Fruit fly (Drosophila melanogaster): Measurements from ENCODE around the gene janB.
A peak's percentile ranks its signal among the peaks of the same experiment; 100 is the strongest.

The janB gene

DNA sequence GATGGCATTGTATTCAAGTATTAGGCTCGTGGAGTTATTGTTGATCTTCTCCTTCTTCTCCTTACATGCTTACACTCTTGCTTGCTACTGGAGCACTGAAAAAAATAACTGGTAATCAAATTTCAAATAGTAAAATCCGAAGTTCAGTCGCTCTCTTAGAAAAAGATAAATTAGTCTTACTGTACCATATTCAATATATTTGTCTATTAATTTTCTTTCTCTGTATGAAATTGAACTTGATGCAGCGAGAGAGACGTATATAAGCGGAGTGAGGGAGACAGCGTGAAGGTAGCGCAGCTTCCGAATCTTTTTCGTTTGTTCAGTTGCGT is 22.6 kb upstream of the janB start (continued):
- TF ChIP-seq lz (GFP tag; optimal IDR thresholded peaks at IDR 0.05): peak; percentile 94
- peak; percentile 89 for TF ChIP-seq Blimp-1 (GFP tag; optimal IDR thresholded peaks at IDR 0.05)
- TF ChIP-seq salr (GFP tag; optimal IDR thresholded peaks at IDR 0.05): peak; percentile 77 to 78
- TF ChIP-seq topi (GFP tag; optimal IDR thresholded peaks at IDR 0.05): peak; percentile 97
- TF ChIP-seq Gug (GFP tag; IDR thresholded peaks at IDR 0.05): peak; percentile 90
- peak; percentile 92 for TF ChIP-seq OdsH (GFP tag; optimal IDR thresholded peaks at IDR 0.05)
- peak; percentile 83 for TF ChIP-seq CG9139 (GFP tag; optimal IDR thresholded peaks at IDR 0.05)

DNA sequence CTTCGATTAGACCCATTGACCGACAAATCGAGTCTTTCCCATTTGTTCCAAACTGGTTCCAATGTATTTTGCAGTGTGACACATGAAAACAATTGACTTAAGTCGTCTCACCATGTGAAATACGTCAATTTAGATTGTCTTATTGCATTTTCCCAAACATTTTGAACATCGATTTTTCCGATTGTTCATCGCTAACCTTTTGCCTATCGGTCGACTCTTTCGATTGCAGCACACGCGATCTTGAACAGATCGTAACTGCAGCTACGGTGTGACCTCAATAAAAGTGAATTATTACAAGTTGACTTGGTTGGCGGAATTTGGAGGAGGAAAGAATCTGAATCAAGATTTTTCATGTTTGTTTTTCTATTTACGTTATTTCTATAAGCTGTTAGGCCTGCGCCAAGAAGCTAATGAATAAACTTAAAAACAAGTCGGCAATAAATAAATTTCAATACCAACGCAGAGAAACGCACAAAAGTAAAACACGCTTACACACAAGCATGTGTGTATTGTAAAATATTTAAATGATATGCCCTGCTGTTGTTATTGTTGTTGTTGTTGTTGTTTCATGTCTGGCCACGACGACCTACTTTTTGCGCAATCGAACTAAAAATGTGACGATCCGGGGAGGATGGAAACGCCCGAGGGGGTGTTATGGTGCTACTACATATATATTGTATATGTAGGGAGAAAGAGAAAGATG is 22.1 kb upstream of the janB start:
- no peak for TF ChIP-seq Hr39 (GFP tag; optimal IDR thresholded peaks at IDR 0.05)
- TF ChIP-seq CG11902 (GFP tag; optimal IDR thresholded peaks at IDR 0.05): no peak
- TF ChIP-seq Sox102F (GFP tag; optimal IDR thresholded peaks at IDR 0.05): no peak
- TF ChIP-seq spab (GFP tag; optimal IDR thresholded peaks at IDR 0.05): no peak
- TF ChIP-seq CG34406 (GFP tag; optimal IDR thresholded peaks at IDR 0.05): no peak
- peak; percentile 56 for TF ChIP-seq fkh (GFP tag; optimal IDR thresholded peaks at IDR 0.05)
- TF ChIP-seq Eip93F (GFP tag; optimal IDR thresholded peaks at IDR 0.05): no peak
- no peak for TF ChIP-seq net (GFP tag; optimal IDR thresholded peaks at IDR 0.05)
- TF ChIP-seq Sox15 (GFP tag; optimal IDR thresholded peaks at IDR 0.05): no peak

DNA sequence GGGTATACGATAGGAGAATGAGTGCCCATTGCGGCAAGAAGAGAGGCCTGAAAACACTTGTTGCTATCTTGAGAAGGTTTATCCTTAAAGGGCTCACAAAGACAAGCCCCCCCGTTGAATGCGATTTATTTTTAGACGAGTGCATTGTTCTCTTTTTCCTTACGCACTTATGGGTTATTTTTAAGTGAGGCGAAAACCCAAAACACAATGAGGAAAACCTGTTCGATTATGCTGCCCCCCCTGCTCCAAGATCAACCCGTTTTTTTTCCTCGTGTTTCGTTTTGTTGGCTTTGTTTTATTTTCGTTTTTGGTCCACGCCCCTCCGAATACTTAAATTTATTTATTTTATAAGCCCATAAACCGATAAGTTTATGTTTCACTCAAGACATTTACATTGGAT is 21.4 kb upstream of the janB start:
- TF ChIP-seq Eip78C (GFP tag): peak; percentile 57
- no peak for TF ChIP-seq CG10631 (GFP tag; optimal IDR thresholded peaks at IDR 0.05)
- TF ChIP-seq cyc (GFP tag; optimal IDR thresholded peaks at IDR 0.05): no peak
- peak; percentile 49 for TF ChIP-seq dsx (GFP tag; optimal IDR thresholded peaks at IDR 0.05; ENCODE audit: poor library complexity, severe bottlenecking)
- no peak for TF ChIP-seq CG7368 (GFP tag; optimal IDR thresholded peaks at IDR 0.05)
- peak in 1 of 2 experiments; percentile 7 for TF ChIP-seq ss (GFP tag; optimal IDR thresholded peaks at IDR 0.05)

DNA sequence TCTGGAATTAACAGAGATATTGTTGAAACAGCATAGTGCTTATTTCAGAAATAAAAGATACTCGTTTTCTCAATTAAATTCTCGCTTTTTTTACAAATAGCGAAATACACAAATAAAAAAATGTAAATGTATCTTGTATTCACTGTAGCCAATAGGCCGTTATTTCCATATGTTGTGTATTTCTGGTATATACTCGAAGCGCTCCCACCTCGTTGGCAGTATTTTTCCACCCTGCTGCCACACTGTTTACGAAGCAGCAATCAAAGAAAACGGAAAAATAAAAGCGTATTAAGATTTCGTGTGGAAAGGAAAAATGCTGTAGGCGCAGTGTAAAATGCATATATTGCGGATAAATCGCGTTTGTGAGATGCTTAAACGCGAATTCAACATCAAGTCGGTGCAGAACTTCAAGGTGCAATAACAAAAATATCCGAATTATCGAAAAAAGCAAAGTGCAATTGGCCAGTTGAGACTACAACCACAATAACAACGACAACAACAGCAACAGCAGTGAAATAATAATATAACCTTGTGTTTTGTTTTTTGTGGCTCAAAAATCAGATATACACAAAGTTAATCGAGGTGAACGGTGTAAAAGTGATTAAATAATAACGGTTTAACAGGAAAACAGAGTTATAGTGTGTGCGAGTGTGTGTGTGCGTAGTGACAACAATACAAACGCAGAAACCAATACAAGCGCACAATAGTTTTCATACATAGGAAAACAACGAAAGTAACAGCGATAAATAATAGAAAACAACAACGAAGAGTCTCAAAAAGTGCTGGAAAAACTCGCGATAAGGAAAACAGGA is 19.7 kb upstream of the janB start, which contains the start of gene sima:
TSS of gene sima (plus strand) at position 255 of the 812 bp plus-strand sequence.
- peak; percentile 24 for TF ChIP-seq CG31627 (GFP tag; optimal IDR thresholded peaks at IDR 0.05)
- TF ChIP-seq CG6276 (GFP tag; optimal IDR thresholded peaks at IDR 0.05): peak; percentile 14
- peak; percentile 41 for TF ChIP-seq CG3919 (GFP tag; optimal IDR thresholded peaks at IDR 0.05)
- no peak for TF ChIP-seq CG8319 (GFP tag; optimal IDR thresholded peaks at IDR 0.05)
- peak; percentile 41 for TF ChIP-seq lz (GFP tag; optimal IDR thresholded peaks at IDR 0.05)
- 0 out of 2 replicates have a peak, but pooled peaks have one; percentile 23 for TF ChIP-seq Gug (GFP tag; IDR thresholded peaks at IDR 0.05)
- TF ChIP-seq topi (GFP tag; optimal IDR thresholded peaks at IDR 0.05): peak; percentile 35
- no peak for TF ChIP-seq spab (GFP tag; optimal IDR thresholded peaks at IDR 0.05)
- TF ChIP-seq Ets96B (tag; optimal IDR thresholded peaks at IDR 0.05): no peak
- peak; percentile 19 for TF ChIP-seq esn (GFP tag; optimal IDR thresholded peaks at IDR 0.05)
- no peak for TF ChIP-seq Sox102F (GFP tag; optimal IDR thresholded peaks at IDR 0.05)
- peak; percentile 36; the same call in 1 of the 3 replicates for TF ChIP-seq eg (GFP tag; IDR thresholded peaks at IDR 0.05)
- no peak for TF ChIP-seq CG8632 (GFP tag; optimal IDR thresholded peaks at IDR 0.05)
- peak; percentile 28 for TF ChIP-seq CG9139 (GFP tag; optimal IDR thresholded peaks at IDR 0.05)
- TF ChIP-seq CG7368 (GFP tag; optimal IDR thresholded peaks at IDR 0.05): peak; percentile 11
- no peak for TF ChIP-seq Hr38 (GFP tag; optimal IDR thresholded peaks at IDR 0.05)
- TF ChIP-seq Blimp-1 (GFP tag; optimal IDR thresholded peaks at IDR 0.05): peak; percentile 1
- peak; percentile 6 for TF ChIP-seq Sox14 (GFP tag; optimal IDR thresholded peaks at IDR 0.05)
- TF ChIP-seq Eip93F (GFP tag; optimal IDR thresholded peaks at IDR 0.05): no peak
- TF ChIP-seq dac (GFP tag; optimal IDR thresholded peaks at IDR 0.05): no peak
- TF ChIP-seq dsx (GFP tag; optimal IDR thresholded peaks at IDR 0.05; ENCODE audit: poor library complexity, severe bottlenecking): no peak
- TF ChIP-seq CG32006 (GFP tag; optimal IDR thresholded peaks at IDR 0.05): peak; percentile 9
- peak; percentile 48 for TF ChIP-seq vri (GFP tag; optimal IDR thresholded peaks at IDR 0.05)
- TF ChIP-seq CG10631 (GFP tag; optimal IDR thresholded peaks at IDR 0.05): no peak
- peak; percentile 5 for TF ChIP-seq Ets21C (GFP tag; optimal IDR thresholded peaks at IDR 0.05)
- peak; percentile 31 to 41 for TF ChIP-seq ss (GFP tag; optimal IDR thresholded peaks at IDR 0.05)
- TF ChIP-seq cyc (GFP tag; optimal IDR thresholded peaks at IDR 0.05): peak; percentile 19
- TF ChIP-seq CG6854 (GFP tag; optimal IDR thresholded peaks at IDR 0.05): peak; percentile 58
- no peak for TF ChIP-seq Eip75B (GFP tag; optimal IDR thresholded peaks at IDR 0.05)
- TF ChIP-seq CG34406 (GFP tag; optimal IDR thresholded peaks at IDR 0.05): peak; percentile 3
- peak; percentile 46; the same call in 1 of the 2 replicates for TF ChIP-seq CG15336 (GFP tag; IDR thresholded peaks at IDR 0.05)
- peak; percentile 21 for TF ChIP-seq CG6808 (GFP tag; optimal IDR thresholded peaks at IDR 0.05)
- TF ChIP-seq fd59A (GFP tag; optimal IDR thresholded peaks at IDR 0.05): no peak

Measured in whole organism, prepupa.